Worm (Caenorhabditis elegans) whole organism, L4/young adult: ENCODE data around the gene C37E2.10.

ENCODE experiments used
- W03F9.2 ChIP-seq: fragments of 150-350 bp; optimal IDR thresholded peaks from 2 replicates; lab custom pipeline; 2014; ENCODE audit warnings: missing biosample characterization, missing genetic modification characterization
- him-1 ChIP-seq: sonication (generic microtip); optimal IDR thresholded peaks from 2 replicates; lab custom pipeline; 2016; ENCODE audit warnings: missing genotype, missing genetic modification reagents, missing genetic modification characterization, missing compliant biosample characterization

DNA sequence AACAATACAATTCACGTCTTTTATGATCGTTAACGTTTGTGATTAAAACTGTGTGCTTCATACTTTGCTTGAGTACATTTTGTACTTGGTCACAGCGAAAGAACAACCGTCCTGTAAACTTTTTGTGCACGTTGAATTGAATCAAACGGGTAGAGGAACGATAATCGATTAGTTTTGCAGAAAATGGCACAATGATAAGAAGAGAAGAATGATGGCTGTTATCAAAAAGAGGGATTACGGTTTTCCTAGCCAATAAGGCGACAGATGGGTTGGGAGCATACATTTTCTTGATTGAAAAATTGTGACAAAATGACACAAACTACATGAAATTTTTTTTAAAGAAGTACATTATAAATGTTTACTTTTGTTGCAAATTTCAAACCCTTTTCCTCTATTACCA lies 15.5 kb downstream of the C37E2.10 start:
- no peak for TF ChIP-seq him-1 (tag; lab: Kevin White, UChicago)
- TF ChIP-seq W03F9.2 (tag; lab: Kevin White, UChicago): no peak
